Worm (Caenorhabditis elegans): Measurements from ENCODE around the gene ZK892.5.

The ZK892.5 gene

DNA sequence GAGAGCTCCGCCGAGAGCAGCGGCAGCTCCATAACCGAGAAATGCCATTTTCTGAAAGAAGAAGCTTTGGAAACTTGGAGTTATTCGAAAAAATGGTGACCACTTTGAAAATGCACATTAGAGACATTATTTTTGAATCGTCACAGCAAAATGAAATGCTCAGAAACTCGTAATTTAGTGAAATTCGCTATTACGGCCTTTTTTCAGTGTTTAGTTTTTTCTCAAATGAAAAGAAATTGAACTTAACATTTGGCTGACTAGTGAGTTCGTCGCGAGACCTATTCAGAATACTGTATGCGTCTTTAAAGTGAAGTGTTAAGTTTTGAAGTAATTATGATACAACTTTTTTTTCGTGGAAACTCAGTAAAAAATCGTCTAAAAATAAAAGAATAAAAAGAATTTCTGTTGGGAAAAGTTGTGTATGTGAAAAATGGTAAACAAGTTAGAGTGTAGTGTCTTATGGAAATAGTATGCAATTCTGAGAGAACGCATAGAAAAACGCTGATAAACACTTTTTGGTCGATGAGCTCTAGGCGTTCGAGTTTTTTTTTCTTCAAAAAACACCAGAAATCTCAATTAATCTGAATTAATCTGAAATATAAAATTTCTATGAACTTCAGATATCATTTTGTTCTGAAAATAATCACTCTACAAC, 37.5 kb upstream of the ZK892.5 start, which contains the start of gene R53.5 (continued):
- TF ChIP-seq nhr-48 (tag; optimal IDR thresholded peaks at IDR 0.05) = no peak
- no peak for TF ChIP-seq unc-130 (GFP tag; optimal IDR thresholded peaks at IDR 0.05)

DNA sequence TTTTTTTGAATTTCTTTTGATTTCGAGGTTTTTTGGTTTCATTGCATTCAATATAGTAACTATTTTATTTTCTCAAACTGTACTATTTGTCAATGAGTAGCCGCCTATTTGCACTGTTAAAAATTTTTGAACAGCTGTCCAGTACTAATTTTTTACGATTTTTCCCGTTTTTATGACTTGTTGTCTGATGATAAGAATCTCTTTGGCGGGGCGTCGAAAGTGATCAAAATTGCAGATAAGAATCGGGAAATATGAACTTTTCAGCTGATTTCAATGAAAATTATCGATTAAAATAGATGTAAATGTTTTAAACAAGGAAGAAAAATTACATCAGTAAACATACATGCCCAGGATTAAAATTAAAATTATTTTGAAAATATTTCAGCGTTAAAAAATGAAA, 33.8 kb upstream of the ZK892.5 start:
- no peak for TF ChIP-seq Y48G9A.11 (GFP tag; IDR thresholded peaks at IDR 0.05)
- peak; percentile 62 for TF ChIP-seq nhr-28 (tag; optimal IDR thresholded peaks at IDR 0.05)
- no peak for TF ChIP-seq ZK337.2 (GFP tag; IDR thresholded peaks at IDR 0.05)
- peak; percentile 29 for TF ChIP-seq nhr-48 (tag; optimal IDR thresholded peaks at IDR 0.05)
- peak; percentile 8 for TF ChIP-seq nhr-102 (tag; optimal IDR thresholded peaks at IDR 0.05)
- no peak for TF ChIP-seq duxl-1 (tag; optimal IDR thresholded peaks at IDR 0.05; ENCODE audit: poor library complexity)
- no peak for TF ChIP-seq daf-16 (GFP tag; optimal IDR thresholded peaks at IDR 0.05)
- peak; percentile 74 for TF ChIP-seq daf-16 (tag; optimal IDR thresholded peaks at IDR 0.05)
- peak; percentile 95 for TF ChIP-seq php-3 (GFP tag; IDR thresholded peaks at IDR 0.05)
- peak; percentile 90 for TF ChIP-seq hlh-11 (tag; optimal IDR thresholded peaks at IDR 0.05)
- TF ChIP-seq pqm-1 (tag; optimal IDR thresholded peaks at IDR 0.05) = peak; percentile 73
- no peak for TF ChIP-seq R02D3.7 (tag; optimal IDR thresholded peaks at IDR 0.05)
- no peak for TF ChIP-seq ztf-7 (tag; optimal IDR thresholded peaks at IDR 0.05)
- peak; percentile 65 for TF ChIP-seq dve-1 (tag; optimal IDR thresholded peaks at IDR 0.05; ENCODE audit: insufficient read depth)
- TF ChIP-seq nhr-77 (tag; optimal IDR thresholded peaks at IDR 0.05) = peak; percentile 16
- peak; percentile 86 for TF ChIP-seq dmd-6 (GFP tag; IDR thresholded peaks at IDR 0.05)
- TF ChIP-seq unc-62 (GFP tag; optimal IDR thresholded peaks at IDR 0.05 in 1 of 2) = peak in 1 of 2 experiments; percentile 98
- TF ChIP-seq unc-62 (tag; optimal IDR thresholded peaks at IDR 0.05) = no peak
- TF ChIP-seq zip-2 (tag; optimal IDR thresholded peaks at IDR 0.05) = no peak

ce11 chrII:9974967-9975366, 33.0 kb upstream of the ZK892.5 start, which contains the start of gene aakg-5:
TSS of gene aakg-5 (minus strand) at chrII:9975125.
- 0 out of 2 replicates have a peak, but pooled peaks have one; percentile 24 for TF ChIP-seq arid-1 (GFP tag; conservative IDR thresholded peaks at IDR 0.05)
- TF ChIP-seq tag-97 (GFP tag; IDR thresholded peaks at IDR 0.05) = no peak
- 0 out of 4 replicates have a peak, but pooled peaks of 1 of the 2 experiments have one; percentile 9 for TF ChIP-seq madf-5 (GFP tag; IDR thresholded peaks at IDR 0.05)
- TF ChIP-seq nhr-6 (tag; optimal IDR thresholded peaks at IDR 0.05) = peak; percentile 80
- peak; percentile 29 for TF ChIP-seq nhr-77 (tag; optimal IDR thresholded peaks at IDR 0.05)
- TF ChIP-seq mxl-3 (GFP tag; optimal IDR thresholded peaks at IDR 0.05) = peak; percentile 55
- no peak for TF ChIP-seq ceh-28 (tag; optimal IDR thresholded peaks at IDR 0.05)
- TF ChIP-seq hlh-30 (tag; optimal IDR thresholded peaks at IDR 0.05; ENCODE audit: insufficient read depth) = peak; percentile 70
- 0 out of 2 replicates have a peak, but pooled peaks have one; percentile 28 for TF ChIP-seq nhr-41 (GFP tag; IDR thresholded peaks at IDR 0.05)
- peak in 1 of 2 experiments; percentile 33 for TF ChIP-seq hif-1 (tag; optimal IDR thresholded peaks at IDR 0.05)
- peak; percentile 84 for TF ChIP-seq nhr-48 (tag; optimal IDR thresholded peaks at IDR 0.05)
- peak; percentile 86 for TF ChIP-seq nhr-28 (tag; optimal IDR thresholded peaks at IDR 0.05)
- no peak for TF ChIP-seq set-16 (GFP tag; IDR thresholded peaks at IDR 0.05)
- peak; percentile 22 to 63 for TF ChIP-seq daf-16 (GFP tag; optimal IDR thresholded peaks at IDR 0.05)
- peak; percentile 87 for TF ChIP-seq daf-16 (tag; optimal IDR thresholded peaks at IDR 0.05)
- no peak for TF ChIP-seq dmd-8 (GFP tag; IDR thresholded peaks at IDR 0.05)
- TF ChIP-seq fos-1 (tag; optimal IDR thresholded peaks at IDR 0.05) = no peak
- no peak for TF ChIP-seq madf-9 (GFP tag; conservative IDR thresholded peaks at IDR 0.05)
- TF ChIP-seq mep-1 (tag; optimal IDR thresholded peaks at IDR 0.05) = peak; percentile 73
- TF ChIP-seq F49E8.2 (tag; optimal IDR thresholded peaks at IDR 0.05; ENCODE audit: borderline replicate concordance) = no peak
- peak; percentile 80 for TF ChIP-seq hmg-1.1 (GFP tag; IDR thresholded peaks at IDR 0.05)
- peak; percentile 32 for TF ChIP-seq pqm-1 (tag; optimal IDR thresholded peaks at IDR 0.05)
- TF ChIP-seq dpl-1 (GFP tag; optimal IDR thresholded peaks at IDR 0.05) = peak; percentile 63
- TF ChIP-seq hlh-11 (tag; optimal IDR thresholded peaks at IDR 0.05) = peak; percentile 95
- TF ChIP-seq Y105C5A.15 (GFP tag; IDR thresholded peaks at IDR 0.05) = no peak
- peak; percentile 34 for TF ChIP-seq nhr-10 (tag; optimal IDR thresholded peaks at IDR 0.05)
- no peak for TF ChIP-seq ztf-7 (tag; optimal IDR thresholded peaks at IDR 0.05)
- peak; percentile 51; the same call in 1 of the 2 replicates for TF ChIP-seq tra-1 (GFP tag; IDR thresholded peaks at IDR 0.05)
- peak; percentile 55 for TF ChIP-seq T26A8.4 (GFP tag; IDR thresholded peaks at IDR 0.05)
- peak in 1 of 2 experiments; percentile 93 for TF ChIP-seq unc-62 (GFP tag; optimal IDR thresholded peaks at IDR 0.05 in 1 of 2)
- no peak for TF ChIP-seq unc-62 (tag; optimal IDR thresholded peaks at IDR 0.05)
- peak; percentile 70 for TF ChIP-seq rbr-2 (tag; optimal IDR thresholded peaks at IDR 0.05)
- peak; percentile 63 for TF ChIP-seq ctbp-1 (GFP tag; IDR thresholded peaks at IDR 0.05)
- TF ChIP-seq php-3 (GFP tag; IDR thresholded peaks at IDR 0.05) = peak; percentile 84
- no peak for TF ChIP-seq Y5F2A.4 (GFP tag; optimal IDR thresholded peaks at IDR 0.05)
- peak; percentile 77 for TF ChIP-seq mes-2 (tag; optimal IDR thresholded peaks at IDR 0.05; ENCODE audit: poor library complexity, severe bottlenecking)

Measured in whole organism, L4 larva.